Worm (Caenorhabditis elegans) whole organism, L4 larva: ENCODE data around the gene pals-26.
"Not testable (repeated sequence)": the region's sequence is repeated elsewhere in the genome, so short reads cannot be mapped to it uniquely, and the experiment has no call there.

ENCODE experiments used
- D1046.2 ChIP-seq: fragments of 200-800 bp; sonication (Bioruptor generic); IDR thresholded peaks from 2 replicates; pipeline ENCODE4 v1.3.6; 2022; ENCODE audit warnings: missing genetic modification characterization, missing compliant biosample characterization
- F10B5.3 ChIP-seq: sonication (generic microtip); optimal IDR thresholded peaks from 2 replicates; lab custom pipeline; 2016; ENCODE audit warnings: mild to moderate bottlenecking, missing genetic modification characterization, missing compliant biosample characterization
- F37D6.2 ChIP-seq: sonication (generic microtip); optimal IDR thresholded peaks from 2 replicates; lab custom pipeline; 2016; ENCODE audit warnings: mild to moderate bottlenecking, missing genetic modification characterization, missing compliant biosample characterization
- F49E8.2 ChIP-seq: sonication (generic microtip); optimal IDR thresholded peaks from 2 replicates; lab custom pipeline; 2016; ENCODE audit warnings: missing compliant biosample characterization, mild to moderate bottlenecking, missing genetic modification characterization, borderline replicate concordance
- T20F7.1 ChIP-seq: fragments of 200-800 bp; sonication (Bioruptor generic); optimal IDR thresholded peaks from 2 replicates; lab custom pipeline; 2018; ENCODE audit warnings: mild to moderate bottlenecking, missing genetic modification characterization, missing compliant biosample characterization
- T26A8.4 ChIP-seq: fragments of 200-800 bp; sonication (Bioruptor generic); IDR thresholded peaks from 2 replicates; pipeline ENCODE4 v1.3.6; 2022; ENCODE audit warnings: missing genetic modification characterization, missing compliant biosample characterization
- Y5F2A.4 ChIP-seq: fragments of 200-800 bp; sonication (Bioruptor generic); optimal IDR thresholded peaks from 2 replicates; lab custom pipeline; 2018; ENCODE audit warnings: mild to moderate bottlenecking, missing genetic modification characterization, missing compliant biosample characterization
- ZK337.2 ChIP-seq: fragments of 200-800 bp; sonication (Bioruptor generic); IDR thresholded peaks from 2 replicates; pipeline ENCODE4 v1.3.6; 2022; ENCODE audit warnings: missing genetic modification reagents, missing genetic modification characterization, missing compliant biosample characterization
- ceh-20 ChIP-seq: fragments of 200-800 bp; sonication (Bioruptor generic); IDR thresholded peaks from 2 replicates; pipeline ENCODE4 v1.3.6; 2022; ENCODE audit warnings: missing genetic modification reagents, missing genetic modification characterization, missing compliant biosample characterization
- ceh-44 ChIP-seq: fragments of 200-800 bp; sonication (Bioruptor generic); IDR thresholded peaks from 2 replicates; pipeline ENCODE4 v1.3.6; 2022; ENCODE audit warnings: missing genetic modification reagents, missing genetic modification characterization, missing compliant biosample characterization
- daf-16 ChIP-seq, 3 experiments: sonication (generic microtip); optimal IDR thresholded peaks; 2 replicates each; lab custom pipeline; 2016 to 2017; ENCODE audit warnings: missing genetic modification characterization in 3 of 3, missing genetic modification reagents in 3 of 3, mild to moderate bottlenecking in 2 of 3, missing compliant biosample characterization in 2 of 3, missing biosample characterization in 1 of 3, moderate library complexity in 1 of 3
- duxl-1 ChIP-seq: sonication (generic microtip); optimal IDR thresholded peaks from 2 replicates; lab custom pipeline; 2016; ENCODE audit warnings: mild to moderate bottlenecking, missing genetic modification characterization, moderate library complexity, missing compliant biosample characterization; ENCODE audit not compliant: poor library complexity
- egl-43 ChIP-seq: fragments of 200-800 bp; sonication (Bioruptor generic); IDR thresholded peaks from 2 replicates; pipeline ENCODE4 v1.3.6; 2022; ENCODE audit warnings: missing genetic modification reagents, missing genetic modification characterization, missing compliant biosample characterization
- fkh-10 ChIP-seq: fragments of 150-350 bp; optimal IDR thresholded peaks from 2 replicates; lab custom pipeline; 2014; ENCODE audit warnings: missing biosample characterization, missing genetic modification reagents, missing genetic modification characterization
- fos-1 ChIP-seq: fragments of 150-350 bp; optimal IDR thresholded peaks from 2 replicates; lab custom pipeline; 2014; ENCODE audit warnings: missing biosample characterization, missing genetic modification characterization
- gei-8 ChIP-seq: fragments of 200-800 bp; sonication (Bioruptor generic); optimal IDR thresholded peaks from 2 replicates; lab custom pipeline; 2018; ENCODE audit warnings: mild to moderate bottlenecking, missing genetic modification characterization, missing compliant biosample characterization
- hlh-11 ChIP-seq: fragments of 200-800 bp; sonication (Bioruptor generic); optimal IDR thresholded peaks from 2 replicates; lab custom pipeline; 2018; ENCODE audit warnings: mild to moderate bottlenecking, missing genetic modification characterization, missing compliant biosample characterization
- hlh-30 ChIP-seq: sonication (generic microtip); optimal IDR thresholded peaks from 2 replicates; lab custom pipeline; 2017; ENCODE audit warnings: antibody characterized with exemption, mild to moderate bottlenecking, missing genetic modification characterization, missing compliant biosample characterization; ENCODE audit not compliant: insufficient read depth
- hmg-1.1 ChIP-seq: fragments of 200-800 bp; sonication (Bioruptor generic); IDR thresholded peaks from 2 replicates; pipeline ENCODE4 v1.3.6; 2022; ENCODE audit warnings: missing genetic modification reagents, missing genetic modification characterization, missing compliant biosample characterization
- lin-1 ChIP-seq: fragments of 200-800 bp; sonication (Bioruptor generic); IDR thresholded peaks from 2 replicates; pipeline ENCODE4 v1.3.6; 2022; ENCODE audit warnings: missing genetic modification reagents, missing genetic modification characterization, missing compliant biosample characterization
- lin-13 ChIP-seq: fragments of 150-350 bp; optimal IDR thresholded peaks from 2 replicates; lab custom pipeline; 2014; ENCODE audit warnings: missing biosample characterization, missing genetic modification reagents, missing genetic modification characterization
- lin-29 ChIP-seq: fragments of 200-800 bp; sonication (Bioruptor generic); IDR thresholded peaks from 2 replicates; pipeline ENCODE4 v1.3.6; 2022; ENCODE audit warnings: missing genetic modification reagents, missing genetic modification characterization, missing compliant biosample characterization
- lin-38 ChIP-seq: fragments of 200-800 bp; sonication (Bioruptor generic); IDR thresholded peaks from 2 replicates; pipeline ENCODE4 v1.3.6; 2022; ENCODE audit warnings: missing genetic modification reagents, missing genetic modification characterization, missing compliant biosample characterization
- lsy-2 ChIP-seq, 2 experiments: fragments of 150-350 bp in 1 of 2; sonication (generic microtip) in 1 of 2; optimal IDR thresholded peaks; 2 replicates each; lab custom pipeline; 2014 to 2017; ENCODE audit warnings: missing biosample characterization in 2 of 2, missing genetic modification characterization in 2 of 2
- madf-5 ChIP-seq, 2 experiments: fragments of 200-800 bp; sonication (Bioruptor generic); IDR thresholded peaks; 2 replicates each; pipeline ENCODE4 v1.3.6; 2022; ENCODE audit warnings: missing compliant biosample characterization in 2 of 2, missing genetic modification characterization in 2 of 2
- mep-1 ChIP-seq: fragments of 150-350 bp; sonication (generic microtip); optimal IDR thresholded peaks from 3 replicates; lab custom pipeline; 2014; ENCODE audit warnings: missing biosample characterization, missing genetic modification characterization
- mes-2 ChIP-seq: sonication (generic microtip); optimal IDR thresholded peaks from 2 replicates; lab custom pipeline; 2016; ENCODE audit warnings: missing genotype, mild to moderate bottlenecking, missing genetic modification characterization, missing compliant biosample characterization; ENCODE audit not compliant: poor library complexity, severe bottlenecking
- mxl-3 ChIP-seq: fragments of 200-800 bp; sonication (Bioruptor generic); optimal IDR thresholded peaks from 2 replicates; lab custom pipeline; 2018; ENCODE audit warnings: mild to moderate bottlenecking, missing genetic modification characterization, missing compliant biosample characterization
- nhr-102 ChIP-seq: sonication (generic microtip); optimal IDR thresholded peaks from 2 replicates; lab custom pipeline; 2016; ENCODE audit warnings: mild to moderate bottlenecking, missing genetic modification characterization, moderate library complexity, missing compliant biosample characterization
- nhr-25 ChIP-seq: sonication (generic microtip); optimal IDR thresholded peaks from 2 replicates; lab custom pipeline; 2017; ENCODE audit warnings: missing genetic modification characterization, mild to moderate bottlenecking, missing compliant biosample characterization, antibody characterized with exemption, moderate library complexity, borderline replicate concordance; ENCODE audit not compliant: insufficient read depth
- nhr-28 ChIP-seq: fragments of 150-350 bp; optimal IDR thresholded peaks from 2 replicates; lab custom pipeline; 2014; ENCODE audit warnings: missing biosample characterization, missing genetic modification characterization
- nhr-41 ChIP-seq: fragments of 200-800 bp; sonication (Bioruptor generic); IDR thresholded peaks from 2 replicates; pipeline ENCODE4 v1.3.6; 2022; ENCODE audit warnings: missing genetic modification reagents, missing genetic modification characterization, missing compliant biosample characterization
- nhr-42 ChIP-seq: fragments of 200-800 bp; sonication (Bioruptor generic); IDR thresholded peaks from 2 replicates; pipeline ENCODE4 v1.3.6; 2022; ENCODE audit warnings: missing genetic modification characterization, missing compliant biosample characterization
- pha-4 ChIP-seq, 2 experiments: fragments of 150-350 bp in 1 of 2; fragments of 200-800 bp in 1 of 2; sonication (Bioruptor generic) in 1 of 2; IDR thresholded peaks in 1 of 2; optimal IDR thresholded peaks in 1 of 2; 2 replicates each; pipeline versions ENCODE4 v1.3.6 to Lab custom; 2014 to 2022; ENCODE audit warnings: missing genetic modification characterization in 2 of 2, missing genetic modification reagents in 2 of 2, missing biosample characterization in 1 of 2, missing compliant biosample characterization in 1 of 2
- pqm-1 ChIP-seq: sonication (generic microtip); optimal IDR thresholded peaks from 2 replicates; lab custom pipeline; 2017; ENCODE audit warnings: missing biosample characterization, missing genetic modification characterization
- rbr-2 ChIP-seq: sonication (generic microtip); optimal IDR thresholded peaks from 2 replicates; lab custom pipeline; 2016; ENCODE audit warnings: missing genotype, missing genetic modification characterization, missing compliant biosample characterization
- snpc-1.2 ChIP-seq: fragments of 200-800 bp; sonication (Bioruptor generic); IDR thresholded peaks from 2 replicates; pipeline ENCODE4 v1.3.6; 2022; ENCODE audit warnings: missing genetic modification reagents, missing genetic modification characterization, missing compliant biosample characterization
- snpc-4 ChIP-seq: fragments of 150-350 bp; optimal IDR thresholded peaks from 2 replicates; lab custom pipeline; 2014; ENCODE audit warnings: missing biosample characterization, missing genetic modification characterization
- spr-1 ChIP-seq: sonication (generic microtip); optimal IDR thresholded peaks from 2 replicates; lab custom pipeline; 2016; ENCODE audit warnings: mild to moderate bottlenecking, missing genetic modification characterization, missing compliant biosample characterization
- tra-1 ChIP-seq: fragments of 200-800 bp; sonication (Bioruptor generic); IDR thresholded peaks from 2 replicates; pipeline ENCODE4 v1.3.6; 2022; ENCODE audit warnings: missing genetic modification reagents, missing genetic modification characterization, missing compliant biosample characterization
- vab-7 ChIP-seq: fragments of 200-800 bp; sonication (Bioruptor generic); IDR thresholded peaks from 2 replicates; pipeline ENCODE4 v1.3.6; 2022; ENCODE audit warnings: missing genetic modification reagents, missing genetic modification characterization, missing compliant biosample characterization
- zip-11 ChIP-seq: fragments of 200-800 bp; sonication (Bioruptor generic); IDR thresholded peaks from 2 replicates; pipeline ENCODE4 v1.3.6; 2022; ENCODE audit warnings: missing genetic modification characterization, missing compliant biosample characterization

pals-26 gene

ce11 chrIII:4370585-4370984 is 4.4 kb upstream of the pals-26 start, which contains the start of gene ckb-3:
Gene ckb-3 (plus strand): TSS chrIII:4370885.
- no peak for TF ChIP-seq fos-1 (tag; lab: Kevin White, UChicago)
- no peak for TF ChIP-seq snpc-1.2 (GFP tag; lab: Robert Waterston, UW)
- no peak for TF ChIP-seq vab-7 (GFP tag; lab: Robert Waterston, UW)
- TF ChIP-seq ZK337.2 (GFP tag; lab: Robert Waterston, UW), result no peak
- no peak for TF ChIP-seq Y5F2A.4 (GFP tag; lab: Kevin White, UChicago)
- no peak for TF ChIP-seq spr-1 (tag; lab: Kevin White, UChicago)

- no peak for TF ChIP-seq T20F7.1 (GFP tag; lab: Kevin White, UChicago)
- TF ChIP-seq daf-16 (GFP tag; optimal IDR thresholded peaks at IDR 0.05; lab: Kevin White, UChicago), result no peak
- TF ChIP-seq daf-16 (tag; optimal IDR thresholded peaks at IDR 0.05; lab: Kevin White, UChicago), result peak; percentile 97
- TF ChIP-seq snpc-4 (tag; lab: Kevin White, UChicago), result no peak
Measured at ce11 chrIII:4372894-4373293, 2.1 kb upstream of the pals-26 start.

DNA sequence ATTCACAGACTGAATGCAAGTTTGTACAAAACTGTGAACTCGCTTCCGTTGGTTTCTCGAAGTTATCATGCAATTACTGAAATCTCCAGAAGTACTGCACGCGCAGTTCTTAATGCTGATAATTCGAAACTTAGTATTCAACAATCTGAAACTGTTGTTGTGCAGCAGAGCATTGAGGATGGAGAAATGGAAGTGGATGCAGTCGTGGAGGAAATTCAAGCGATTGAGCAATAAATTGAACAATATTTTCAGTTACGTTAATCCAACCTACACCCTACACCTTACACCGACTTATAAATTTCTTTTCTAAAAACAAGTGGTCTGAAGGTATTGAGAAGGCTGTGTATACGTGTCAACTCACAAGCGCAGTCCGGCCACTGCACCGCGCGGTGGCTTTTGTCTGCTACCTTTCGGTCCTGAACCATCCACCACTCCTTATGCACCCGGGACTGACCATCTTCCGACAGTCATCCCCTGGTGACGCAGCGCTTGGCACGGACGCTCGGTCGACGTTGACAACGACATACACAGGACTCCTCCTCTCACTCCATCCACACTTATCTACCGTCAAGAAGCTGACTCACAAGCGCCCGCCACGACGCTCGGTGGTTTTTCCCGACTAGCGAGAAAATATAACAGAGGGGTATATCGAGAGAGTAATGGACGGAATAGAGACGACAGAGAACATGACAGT is 3.8 kb downstream of the pals-26 start:
- TF ChIP-seq F49E8.2, result peak; percentile 2
- peak; percentile 88 for TF ChIP-seq hmg-1.1
- TF ChIP-seq hlh-11, result peak; percentile 78
- peak; percentile 82 for TF ChIP-seq pha-4 (GFP tag; IDR thresholded peaks at IDR 0.05; lab: Robert Waterston, UW)
- TF ChIP-seq pha-4 (tag; optimal IDR thresholded peaks at IDR 0.05; lab: Kevin White, UChicago), result not testable (repeated sequence)
- TF ChIP-seq lin-29 (GFP tag; lab: Robert Waterston, UW), result 0 out of 2 replicates have a peak, but pooled peaks have one; percentile 16
- peak; percentile 34 for TF ChIP-seq F37D6.2 (tag; lab: Kevin White, UChicago)
- TF ChIP-seq nhr-102 (tag; lab: Kevin White, UChicago), result peak; percentile 61
- TF ChIP-seq vab-7 (GFP tag; lab: Robert Waterston, UW), result 0 out of 2 replicates have a peak, but pooled peaks have one; percentile 43
- peak; percentile 4 for TF ChIP-seq fkh-10 (GFP tag; lab: Kevin White, UChicago)
- TF ChIP-seq egl-43 (GFP tag; lab: Robert Waterston, UW), result peak; percentile 79
- peak; percentile 68 for TF ChIP-seq nhr-42 (GFP tag; lab: Robert Waterston, UW)
- peak; percentile 34 for TF ChIP-seq hlh-30 (tag; lab: Kevin White, UChicago)
- peak; percentile 89 for TF ChIP-seq T26A8.4 (GFP tag; lab: Robert Waterston, UW)
- peak; percentile 62 for TF ChIP-seq mes-2 (tag; lab: Kevin White, UChicago)
- TF ChIP-seq nhr-28 (tag; lab: Kevin White, UChicago), result peak; percentile 18
- TF ChIP-seq nhr-25 (tag; lab: Kevin White, UChicago), result peak; percentile 79
- TF ChIP-seq mxl-3 (GFP tag; lab: Kevin White, UChicago), result peak; percentile 48
- TF ChIP-seq lsy-2 (tag; optimal IDR thresholded peaks at IDR 0.05; lab: Kevin White, UChicago), result peak in 1 of 2 experiments; percentile 64
- peak; percentile 70 for TF ChIP-seq pqm-1 (tag; lab: Kevin White, UChicago)
- TF ChIP-seq lin-1 (GFP tag; lab: Robert Waterston, UW), result peak; percentile 63
- TF ChIP-seq rbr-2 (tag; lab: Kevin White, UChicago), result peak; percentile 69
- TF ChIP-seq zip-11 (GFP tag; lab: Robert Waterston, UW), result peak; percentile 46; the same call in 1 of the 2 replicates
- TF ChIP-seq D1046.2 (GFP tag; lab: Robert Waterston, UW), result peak; percentile 8; the same call in 1 of the 2 replicates
- peak; percentile 30; the same call in 1 of the 2 replicates for TF ChIP-seq snpc-1.2 (GFP tag; lab: Robert Waterston, UW)
- peak; percentile 41 for TF ChIP-seq gei-8 (GFP tag; lab: Kevin White, UChicago)
- peak; percentile 73 for TF ChIP-seq ceh-20
- peak; percentile 64 for TF ChIP-seq tra-1 (GFP tag; lab: Robert Waterston, UW)
- peak; percentile 68 for TF ChIP-seq F10B5.3 (tag; lab: Kevin White, UChicago)
- peak; percentile 72 for TF ChIP-seq lin-38
- peak; percentile 72 for TF ChIP-seq mep-1
- peak; percentile 79 for TF ChIP-seq duxl-1 (tag; lab: Kevin White, UChicago)
- peak; percentile 46 to 62; a peak in 1 of 4 replicates for TF ChIP-seq madf-5 (GFP tag; IDR thresholded peaks at IDR 0.05; lab: Robert Waterston, UW)
- peak; percentile 78 for TF ChIP-seq nhr-41 (GFP tag; lab: Robert Waterston, UW)
- TF ChIP-seq ceh-44 (GFP tag; lab: Robert Waterston, UW), result peak; percentile 37; the same call in 1 of the 2 replicates
- TF ChIP-seq lin-13 (GFP tag; lab: Kevin White, UChicago), result peak; percentile 38
